Worm (Caenorhabditis elegans): Measurements from ENCODE around the gene nhl-1.

DNA sequence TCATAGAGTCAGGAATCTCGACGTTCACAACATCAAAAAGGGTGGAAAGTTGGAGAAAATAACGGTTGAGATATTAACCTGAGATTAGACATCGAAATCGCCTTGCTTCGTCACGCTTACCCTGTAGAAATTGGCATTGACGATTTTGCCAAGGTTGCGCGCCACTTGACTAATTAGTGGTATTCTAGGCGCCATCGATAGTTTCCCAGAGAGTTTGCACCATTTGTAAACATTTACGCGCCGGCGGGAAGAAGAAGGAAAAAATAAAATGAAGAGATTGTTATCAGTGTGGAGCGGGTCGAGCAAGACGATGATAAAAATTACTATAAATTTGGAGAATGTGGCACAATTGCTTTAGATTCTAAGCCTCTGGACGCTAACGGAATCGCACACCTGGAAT lies 43.4 kb downstream of the nhl-1 start:
- TF ChIP-seq tra-4 (tag; optimal IDR thresholded peaks at IDR 0.05) (no peak), tbx-11 (GFP tag; IDR thresholded peaks at IDR 0.05) (no peak), flt-1 (GFP tag; IDR thresholded peaks at IDR 0.05) (no peak)

Data from whole organism, early embryonic.